Worm (Caenorhabditis elegans) whole organism, midembryonic: ENCODE data around the gene srh-138.

ENCODE experiments used
- T22C8.4 ChIP-seq: fragments of 200-800 bp; sonication (Bioruptor generic); IDR thresholded peaks from 2 replicates; pipeline ENCODE4 v1.3.6; 2022; ENCODE audit warnings: missing genetic modification characterization, missing compliant biosample characterization
- cog-1 ChIP-seq: sonication (generic microtip); optimal IDR thresholded peaks from 2 replicates; lab custom pipeline; 2016; ENCODE audit warnings: missing genetic modification characterization, missing compliant biosample characterization
- flt-1 ChIP-seq: fragments of 200-800 bp; sonication (Bioruptor generic); IDR thresholded peaks from 2 replicates; pipeline ENCODE4 v1.3.6; 2022; ENCODE audit warnings: missing genetic modification characterization, missing compliant biosample characterization
- klf-2 ChIP-seq: fragments of 200-800 bp; sonication (Bioruptor generic); conservative IDR thresholded peaks from 2 replicates; pipeline ENCODE4 v1.3.6; 2022; ENCODE audit warnings: missing genetic modification reagents, missing genetic modification characterization, missing compliant biosample characterization
- med-1 ChIP-seq: sonication (generic microtip); optimal IDR thresholded peaks from 2 replicates; lab custom pipeline; 2017; ENCODE audit warnings: missing genetic modification characterization, mild to moderate bottlenecking, missing compliant biosample characterization, antibody characterized with exemption, missing genetic modification reagents; ENCODE audit not compliant: insufficient read depth
- ref-1 ChIP-seq: fragments of 200-800 bp; sonication (Bioruptor generic); conservative IDR thresholded peaks from 2 replicates; pipeline ENCODE4 v1.3.6; 2022; ENCODE audit warnings: missing genetic modification reagents, missing genetic modification characterization, missing compliant biosample characterization
- tab-1 ChIP-seq: fragments of 200-800 bp; sonication (Bioruptor generic); IDR thresholded peaks from 2 replicates; pipeline ENCODE4 v1.3.6; 2022; ENCODE audit warnings: missing genetic modification characterization, missing compliant biosample characterization
- ztf-23 ChIP-seq: fragments of 200-800 bp; sonication (Bioruptor generic); IDR thresholded peaks from 2 replicates; pipeline ENCODE4 v1.3.6; 2022; ENCODE audit warnings: missing genetic modification reagents, missing genetic modification characterization, missing compliant biosample characterization
- ztf-29 ChIP-seq: fragments of 200-800 bp; sonication (Bioruptor generic); IDR thresholded peaks from 2 replicates; pipeline ENCODE4 v1.3.6; 2022; ENCODE audit warnings: missing genetic modification reagents, missing genetic modification characterization, missing compliant biosample characterization

The srh-138 gene

DNA sequence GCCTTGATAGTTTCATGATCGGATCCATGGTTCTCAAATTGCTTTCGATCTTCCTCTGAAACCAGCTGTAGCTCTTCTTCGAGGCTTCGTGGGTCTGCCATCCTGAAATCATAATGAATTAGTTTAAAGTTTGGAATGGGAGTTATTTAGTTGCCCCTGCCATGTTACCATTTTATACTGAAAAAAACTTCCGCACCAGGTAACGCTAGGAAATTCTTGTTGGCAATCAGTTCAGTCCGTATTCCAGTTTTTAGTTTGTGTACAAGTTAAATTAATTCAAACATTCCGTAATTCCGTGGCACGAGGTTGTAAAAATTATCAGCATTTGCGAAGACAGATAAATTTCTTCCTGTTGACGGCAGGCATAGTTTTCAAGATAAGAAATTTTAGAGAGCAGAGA is 16.7 kb upstream of the srh-138 start, which contains the start of gene Y32B12A.5:
Gene Y32B12A.5, minus strand, starts transcription at position 101 of the 400 bp plus-strand sequence.
- no peak for TF ChIP-seq T22C8.4
- TF ChIP-seq ztf-29 = no peak
- no peak for TF ChIP-seq cog-1 (tag; lab: Kevin White, UChicago)
- TF ChIP-seq ref-1 (GFP tag; lab: Robert Waterston, UW) = no peak
- TF ChIP-seq ztf-23 = no peak

ce11 chrV:16483681-16484080 is 12.9 kb upstream of the srh-138 start, which contains the start of gene srh-139:
Gene srh-139 (plus strand): TSS chrV:16483981.
- TF ChIP-seq flt-1 (GFP tag; lab: Robert Waterston, UW) (no peak), ztf-23 (no peak), med-1 (GFP tag; lab: Kevin White, UChicago) (no peak), klf-2 (GFP tag; lab: Robert Waterston, UW) (no peak), T22C8.4 (no peak), ref-1 (GFP tag; lab: Robert Waterston, UW) (no peak), cog-1 (tag; lab: Kevin White, UChicago) (no peak), ztf-29 (no peak), tab-1 (GFP tag; lab: Robert Waterston, UW) (no peak)

- TF ChIP-seq flt-1 (GFP tag; lab: Robert Waterston, UW) (no peak), ztf-23 (no peak), tab-1 (GFP tag; lab: Robert Waterston, UW) (no peak), klf-2 (GFP tag; lab: Robert Waterston, UW) (no peak), T22C8.4 (no peak), cog-1 (tag; lab: Kevin White, UChicago) (no peak), med-1 (GFP tag; lab: Kevin White, UChicago) (no peak), ref-1 (GFP tag; lab: Robert Waterston, UW) (no peak), ztf-29 (no peak)
These were observed 12.2 kb upstream of the srh-138 start, which contains the start of gene F57E7.2 for ce11 chrV:16483044-16483443. Gene F57E7.2 (minus strand): TSS chrV:16483144.

DNA sequence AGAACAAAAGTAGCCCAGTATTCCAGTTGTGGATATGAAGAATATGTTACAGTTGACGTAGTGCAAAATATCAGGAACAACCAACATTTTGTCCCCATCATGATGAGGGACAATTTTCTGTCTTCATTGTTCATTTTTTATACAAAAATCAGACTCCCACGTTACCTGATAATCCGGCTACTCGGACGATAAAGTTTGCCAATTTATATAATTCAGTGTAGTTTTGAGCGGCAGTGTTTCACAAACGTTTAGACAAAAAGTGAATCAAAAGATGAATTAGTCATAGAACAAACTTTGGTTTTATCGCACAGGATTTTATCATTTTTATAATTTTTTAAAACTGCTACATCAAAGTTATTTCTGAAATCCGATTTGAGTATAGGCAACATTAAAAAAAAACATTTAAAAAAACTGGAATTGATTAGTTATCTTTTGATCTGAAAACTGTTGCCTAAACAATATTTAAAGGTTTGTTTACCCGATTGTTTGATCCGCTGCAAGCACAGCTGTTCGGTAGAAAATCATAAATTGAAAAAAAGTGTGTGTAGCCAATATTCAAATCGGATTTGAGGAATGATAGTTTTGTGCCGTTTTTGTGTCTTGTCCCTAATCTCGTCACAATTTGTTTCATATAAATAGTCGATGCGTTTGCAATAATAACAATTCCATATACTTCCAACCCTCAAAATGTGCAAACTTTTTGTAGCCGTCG is 10.3 kb upstream of the srh-138 start, which contains the start of the genes F57E7.4 and spig-6:
Gene F57E7.4, minus strand, starts transcription at position 101 of the 712 bp plus-strand sequence.
Gene spig-6, plus strand, starts transcription at position 662 of the 712 bp plus-strand sequence.
- TF ChIP-seq ztf-23 (no peak), klf-2 (GFP tag; lab: Robert Waterston, UW) (no peak), T22C8.4 (no peak), med-1 (GFP tag; lab: Kevin White, UChicago) (no peak), ztf-29 (no peak), flt-1 (GFP tag; lab: Robert Waterston, UW) (no peak), cog-1 (tag; lab: Kevin White, UChicago) (no peak), ref-1 (GFP tag; lab: Robert Waterston, UW) (no peak), tab-1 (GFP tag; lab: Robert Waterston, UW) (no peak)

ce11 chrV:16479275-16479674 is 8.5 kb upstream of the srh-138 start, which contains the start of gene T08G3.11:
Gene T08G3.11 (minus strand): TSS chrV:16479375.
- TF ChIP-seq med-1 (GFP tag; lab: Kevin White, UChicago) (no peak), ztf-29 (no peak), klf-2 (GFP tag; lab: Robert Waterston, UW) (no peak), tab-1 (GFP tag; lab: Robert Waterston, UW) (no peak), ztf-23 (no peak), flt-1 (GFP tag; lab: Robert Waterston, UW) (no peak), ref-1 (GFP tag; lab: Robert Waterston, UW) (no peak), cog-1 (tag; lab: Kevin White, UChicago) (no peak), T22C8.4 (no peak)

- TF ChIP-seq ztf-29 (no peak), ztf-23 (no peak), T22C8.4 (no peak), flt-1 (GFP tag; lab: Robert Waterston, UW) (no peak), klf-2 (GFP tag; lab: Robert Waterston, UW) (no peak), cog-1 (tag; lab: Kevin White, UChicago) (no peak), tab-1 (GFP tag; lab: Robert Waterston, UW) (no peak), ref-1 (GFP tag; lab: Robert Waterston, UW) (no peak), med-1 (GFP tag; lab: Kevin White, UChicago) (no peak)
These were observed 1.3 kb upstream of the srh-138 start, which contains the start of gene srw-35 for ce11 chrV:16471995-16472563. Gene srw-35 (plus strand): TSS chrV:16472513.

- TF ChIP-seq tab-1 (GFP tag; lab: Robert Waterston, UW) = no peak
- TF ChIP-seq med-1 (GFP tag; lab: Kevin White, UChicago) = no peak
- TF ChIP-seq klf-2 (GFP tag; lab: Robert Waterston, UW) = no peak
- TF ChIP-seq ztf-23 = no peak
- TF ChIP-seq ztf-29 = no peak
- no peak for TF ChIP-seq flt-1 (GFP tag; lab: Robert Waterston, UW)
- TF ChIP-seq T22C8.4 = no peak
- no peak for TF ChIP-seq cog-1 (tag; lab: Kevin White, UChicago)
- TF ChIP-seq ref-1 (GFP tag; lab: Robert Waterston, UW) = no peak
These were observed 3.0 kb downstream of the srh-138 start, which contains the start of gene sru-44 for ce11 chrV:16467840-16468239. Gene sru-44 (minus strand): TSS chrV:16467940.

ce11 chrV:16460866-16461265 is 9.9 kb downstream of the srh-138 start, which contains the start of gene srh-142:
Gene srh-142 (minus strand): TSS chrV:16460966.
- TF ChIP-seq klf-2 (GFP tag; lab: Robert Waterston, UW) (no peak), ztf-29 (no peak)

- no peak for TF ChIP-seq tab-1 (GFP tag; lab: Robert Waterston, UW)
These were observed 11.4 kb downstream of the srh-138 start for ce11 chrV:16459377-16459776.
